Fruit fly (Drosophila melanogaster): Measurements from ENCODE around the gene Ama.
A peak's percentile ranks its signal among the peaks of the same experiment; 100 is the strongest.

Ama gene

DNA sequence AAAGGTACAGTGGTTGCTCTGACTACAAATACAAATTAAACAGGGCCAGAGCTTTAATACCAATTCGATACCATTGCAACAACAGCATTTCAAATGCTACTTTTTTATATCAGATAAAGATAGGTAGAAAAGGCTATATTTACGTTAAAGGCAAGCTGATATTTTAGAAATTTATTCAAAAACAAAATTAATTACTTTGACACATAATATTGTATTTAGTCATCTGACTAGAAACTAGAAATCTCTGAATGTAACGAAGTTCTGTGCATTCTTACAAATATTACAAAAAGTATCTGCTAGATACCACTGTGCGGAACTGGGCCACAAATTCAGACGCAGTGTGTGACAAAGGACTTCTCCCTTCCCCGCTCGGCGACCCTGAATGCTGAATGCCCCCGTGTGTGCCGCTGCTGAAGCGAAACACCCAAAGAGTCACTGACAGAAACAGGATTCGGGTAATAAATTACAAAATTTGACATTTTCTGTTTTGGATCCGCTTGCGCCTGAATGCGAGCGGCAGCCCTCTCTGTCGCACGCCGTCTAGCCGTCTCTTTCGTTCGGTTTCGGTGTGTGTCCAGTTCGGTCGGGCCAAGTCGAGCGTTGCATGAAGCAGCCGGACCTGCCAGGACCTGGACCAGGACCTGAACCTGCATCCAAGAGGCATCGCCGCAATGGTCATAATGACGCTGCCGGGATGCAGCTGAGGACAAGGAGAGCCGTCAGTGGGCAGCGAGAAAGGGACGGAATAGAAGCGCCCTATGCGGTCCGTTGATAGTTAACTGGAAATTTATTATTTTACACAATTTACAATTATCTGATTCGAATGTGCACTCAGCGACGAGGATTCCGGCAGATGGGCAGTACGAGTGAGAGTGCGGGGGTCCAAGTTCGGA lies 1.4 kb upstream of the Ama start:
- no peak for TF ChIP-seq CG14711 (tag; optimal IDR thresholded peaks at IDR 0.05)
- TF ChIP-seq cic (GFP tag; optimal IDR thresholded peaks at IDR 0.05) = no peak
- no peak for TF ChIP-seq CG11617 (GFP tag; optimal IDR thresholded peaks at IDR 0.05)
- TF ChIP-seq ovo (GFP tag; optimal IDR thresholded peaks at IDR 0.05) = no peak
- TF ChIP-seq cnc (optimal IDR thresholded peaks at IDR 0.05) = no peak
- no peak for TF ChIP-seq tj (GFP tag; optimal IDR thresholded peaks at IDR 0.05)
- no peak for TF ChIP-seq CG33017 (tag; optimal IDR thresholded peaks at IDR 0.05)
- TF ChIP-seq CG12768 (GFP tag; optimal IDR thresholded peaks at IDR 0.05) = no peak
- TF ChIP-seq Clk (GFP tag; optimal IDR thresholded peaks at IDR 0.05) = no peak
- no peak for TF ChIP-seq CG5204 (GFP tag; optimal IDR thresholded peaks at IDR 0.05)
- no peak for TF ChIP-seq kay (GFP tag; ENCODE audit: borderline replicate concordance)
- TF ChIP-seq pad (GFP tag; optimal IDR thresholded peaks at IDR 0.05) = no peak
- TF ChIP-seq bab1 (GFP tag; optimal IDR thresholded peaks at IDR 0.05) = no peak
- TF ChIP-seq CG7045 (GFP tag; optimal IDR thresholded peaks at IDR 0.05) = no peak
- no peak for TF ChIP-seq toe (GFP tag; optimal IDR thresholded peaks at IDR 0.05)
- no peak for TF ChIP-seq Crg-1 (GFP tag; optimal IDR thresholded peaks at IDR 0.05)

DNA sequence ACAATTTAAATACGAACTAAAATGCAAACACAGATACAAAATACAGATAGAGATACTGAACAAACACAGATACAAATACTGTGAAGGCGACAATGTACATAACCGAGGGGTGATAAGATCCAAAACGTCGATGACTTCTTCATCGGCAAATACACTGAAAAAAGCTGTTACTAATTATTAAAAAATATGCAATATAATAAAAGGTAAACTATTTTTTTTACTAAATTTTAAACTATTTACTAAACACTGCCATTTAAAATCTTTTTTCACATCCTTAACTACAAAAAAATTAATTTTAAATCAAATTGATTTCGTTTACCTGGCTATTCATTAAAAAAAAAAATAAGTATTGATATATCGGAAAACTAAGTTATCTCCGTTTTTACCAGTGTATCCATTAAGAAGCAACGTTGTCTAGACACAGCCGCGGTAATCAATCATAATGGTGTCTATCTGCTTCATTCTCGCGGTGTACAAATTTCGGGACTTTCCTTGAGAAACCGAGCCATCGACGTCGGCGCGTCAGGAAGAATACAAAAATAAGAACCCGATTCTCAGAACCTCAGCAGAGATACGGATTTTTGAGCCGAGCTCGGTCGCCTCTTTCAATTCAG lies 508 bp downstream of the Ama start:
- TF ChIP-seq CG14711 (tag; optimal IDR thresholded peaks at IDR 0.05) = no peak
- no peak for TF ChIP-seq CG1620 (GFP tag; optimal IDR thresholded peaks at IDR 0.05)
- no peak for TF ChIP-seq CG7101 (tag; optimal IDR thresholded peaks at IDR 0.05)
- TF ChIP-seq Hr96 (GFP tag; optimal IDR thresholded peaks at IDR 0.05) = no peak

- no peak for TF ChIP-seq kay (GFP tag; ENCODE audit: borderline replicate concordance)
- no peak for TF ChIP-seq tj (GFP tag; optimal IDR thresholded peaks at IDR 0.05)
- no peak for TF ChIP-seq toe (GFP tag; optimal IDR thresholded peaks at IDR 0.05)
- TF ChIP-seq Hr96 (GFP tag; optimal IDR thresholded peaks at IDR 0.05) = no peak
- TF ChIP-seq CG7045 (GFP tag; optimal IDR thresholded peaks at IDR 0.05) = no peak
- TF ChIP-seq ovo (GFP tag; optimal IDR thresholded peaks at IDR 0.05) = no peak
- TF ChIP-seq CG11617 (GFP tag; optimal IDR thresholded peaks at IDR 0.05) = no peak
- TF ChIP-seq Clk (GFP tag; optimal IDR thresholded peaks at IDR 0.05) = no peak
These were observed 2.5 kb downstream of the Ama start for dm6 chr3R:6764848-6765247.

DNA sequence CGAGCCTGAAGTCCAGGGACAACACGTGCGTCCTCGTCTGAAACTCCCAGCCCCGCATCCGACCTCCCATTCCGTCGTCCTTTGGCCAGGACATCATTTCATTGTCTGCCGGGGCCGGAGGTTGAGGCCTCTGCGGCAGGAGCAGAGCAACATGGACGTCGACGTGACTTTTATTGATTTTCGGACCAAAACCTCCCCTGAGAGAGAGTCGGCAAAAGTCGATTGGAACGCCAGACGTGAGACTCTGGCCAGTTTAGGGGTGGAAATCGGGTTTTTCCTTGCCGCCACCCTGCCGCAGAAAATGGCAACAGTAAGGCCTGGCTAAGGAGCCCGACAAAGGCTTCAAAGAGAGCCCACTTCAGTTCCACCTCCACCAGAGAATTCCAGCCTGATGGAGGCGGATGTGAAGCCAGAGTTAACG lies 3.8 kb downstream of the Ama start:
- peak; percentile 27 for TF ChIP-seq kay (GFP tag; ENCODE audit: borderline replicate concordance)
- TF ChIP-seq CG7101 (tag; optimal IDR thresholded peaks at IDR 0.05) = no peak

dm6 chr3R:6766928-6767327 lies 4.5 kb downstream of the Ama start:
- no peak for TF ChIP-seq CG11617 (GFP tag; optimal IDR thresholded peaks at IDR 0.05)
- no peak for TF ChIP-seq ovo (GFP tag; optimal IDR thresholded peaks at IDR 0.05)
- TF ChIP-seq Crg-1 (GFP tag; optimal IDR thresholded peaks at IDR 0.05) = no peak

- no peak for TF ChIP-seq tj (GFP tag; optimal IDR thresholded peaks at IDR 0.05)
- no peak for TF ChIP-seq CG33017 (tag; optimal IDR thresholded peaks at IDR 0.05)
- TF ChIP-seq CG12768 (GFP tag; optimal IDR thresholded peaks at IDR 0.05) = no peak
- no peak for TF ChIP-seq cic (GFP tag; optimal IDR thresholded peaks at IDR 0.05)
- no peak for TF ChIP-seq Mnt (GFP tag; optimal IDR thresholded peaks at IDR 0.05)
- TF ChIP-seq CG14711 (tag; optimal IDR thresholded peaks at IDR 0.05) = no peak
- TF ChIP-seq toe (GFP tag; optimal IDR thresholded peaks at IDR 0.05) = no peak
- TF ChIP-seq CG1620 (GFP tag; optimal IDR thresholded peaks at IDR 0.05) = no peak
- no peak for TF ChIP-seq CG7045 (GFP tag; optimal IDR thresholded peaks at IDR 0.05)
- no peak for TF ChIP-seq CG7101 (tag; optimal IDR thresholded peaks at IDR 0.05)
- TF ChIP-seq ovo (GFP tag; optimal IDR thresholded peaks at IDR 0.05) = no peak
- TF ChIP-seq CG5204 (GFP tag; optimal IDR thresholded peaks at IDR 0.05) = no peak
- TF ChIP-seq cnc (optimal IDR thresholded peaks at IDR 0.05) = no peak
- no peak for TF ChIP-seq Clk (GFP tag; optimal IDR thresholded peaks at IDR 0.05)
These were observed 5.9 kb downstream of the Ama start for dm6 chr3R:6768256-6768655.

- no peak for TF ChIP-seq tj (GFP tag; optimal IDR thresholded peaks at IDR 0.05)
- TF ChIP-seq kay (GFP tag; ENCODE audit: borderline replicate concordance) = no peak
- no peak for TF ChIP-seq CG7101 (tag; optimal IDR thresholded peaks at IDR 0.05)
- no peak for TF ChIP-seq CG11617 (GFP tag; optimal IDR thresholded peaks at IDR 0.05)
- TF ChIP-seq CG14711 (tag; optimal IDR thresholded peaks at IDR 0.05) = no peak
- TF ChIP-seq Clk (GFP tag; optimal IDR thresholded peaks at IDR 0.05) = no peak
- TF ChIP-seq Hr96 (GFP tag; optimal IDR thresholded peaks at IDR 0.05) = no peak
These were observed 9.4 kb downstream of the Ama start for dm6 chr3R:6771797-6772196.
